Fruit fly (Drosophila melanogaster) whole organism, embryonic: ENCODE measurements around the gene CG14088.
A peak's percentile ranks its signal among the peaks of the same experiment; 100 is the strongest.

Experiments
- Atf-2 ChIP-seq: fragments of 200-800 bp; sonication (Bioruptor generic); optimal IDR thresholded peaks from 2 replicates; lab custom pipeline; 2016; ENCODE audit warnings: missing biosample characterization, missing genetic modification characterization
- Atf3 ChIP-seq: fragments of 200-800 bp; sonication (Bioruptor generic); optimal IDR thresholded peaks from 3 replicates; lab custom pipeline; 2016; ENCODE audit warnings: missing biosample characterization, missing genetic modification characterization
- CG10274 ChIP-seq: fragments of 200-800 bp; sonication (Bioruptor generic); optimal IDR thresholded peaks from 3 replicates; lab custom pipeline; 2017; ENCODE audit warnings: missing biosample characterization, mild to moderate bottlenecking, missing genetic modification characterization
- CG10366 ChIP-seq: fragments of 200-800 bp; sonication (Bioruptor generic); IDR thresholded peaks from 2 replicates; pipeline ENCODE4 v1.3.6; 2022; ENCODE audit warnings: missing biosample characterization, missing genetic modification characterization
- CG11247 ChIP-seq: fragments of 200-800 bp; sonication (Bioruptor generic); IDR thresholded peaks from 2 replicates; pipeline ENCODE4 v1.3.6; 2022; ENCODE audit warnings: missing biosample characterization, missing genetic modification characterization
- CG13775 ChIP-seq: fragments of 200-800 bp; sonication (Bioruptor generic); optimal IDR thresholded peaks from 3 replicates; lab custom pipeline; 2017; ENCODE audit warnings: missing biosample characterization, mild to moderate bottlenecking, missing genetic modification characterization
- CG14441 ChIP-seq: fragments of 200-800 bp; sonication (Bioruptor generic); IDR thresholded peaks from 2 replicates; pipeline ENCODE4 v1.3.6; 2022; ENCODE audit warnings: missing biosample characterization, missing genetic modification characterization
- CG14667 ChIP-seq: fragments of 200-800 bp; sonication (Bioruptor generic); IDR thresholded peaks from 2 replicates; pipeline ENCODE4 v1.3.6; 2022; ENCODE audit warnings: missing biosample characterization, missing genetic modification characterization
- CG1529 ChIP-seq: fragments of 200-800 bp; sonication (Bioruptor generic); optimal IDR thresholded peaks from 3 replicates; lab custom pipeline; 2018; ENCODE audit warnings: missing biosample characterization, missing genetic modification characterization
- CG17802 ChIP-seq: fragments of 200-800 bp; sonication (Bioruptor generic); optimal IDR thresholded peaks from 2 replicates; lab custom pipeline; 2018; ENCODE audit warnings: missing biosample characterization, mild to moderate bottlenecking, missing genetic modification characterization, moderate library complexity
- CG30403 ChIP-seq: fragments of 200-800 bp; sonication (Bioruptor generic); optimal IDR thresholded peaks from 3 replicates; lab custom pipeline; 2016; ENCODE audit warnings: missing biosample characterization, missing genetic modification characterization
- CG31224 ChIP-seq: fragments of 200-800 bp; sonication (Bioruptor generic); IDR thresholded peaks from 2 replicates; pipeline ENCODE4 v1.3.6; 2022; ENCODE audit warnings: missing biosample characterization, missing genetic modification characterization
- CG32532 ChIP-seq: fragments of 200-800 bp; sonication (Bioruptor generic); IDR thresholded peaks from 2 replicates; pipeline ENCODE4 v1.3.6; 2022; ENCODE audit warnings: missing biosample characterization, missing genetic modification characterization
- CG33213 ChIP-seq: fragments of 200-800 bp; sonication (Bioruptor generic); optimal IDR thresholded peaks from 3 replicates; lab custom pipeline; 2016; ENCODE audit warnings: missing biosample characterization, missing genetic modification characterization
- CG3838 ChIP-seq: fragments of 200-800 bp; sonication (Bioruptor generic); optimal IDR thresholded peaks from 3 replicates; lab custom pipeline; 2016; ENCODE audit warnings: missing biosample characterization, missing genetic modification characterization
- CG4404 ChIP-seq: fragments of 200-800 bp; sonication (Bioruptor generic); IDR thresholded peaks from 2 replicates; pipeline ENCODE4 v1.3.6; 2022; ENCODE audit warnings: missing biosample characterization, missing genetic modification characterization
- CG6272 ChIP-seq: fragments of 200-800 bp; sonication (Bioruptor generic); IDR thresholded peaks from 2 replicates; pipeline ENCODE4 v1.3.6; 2022; ENCODE audit warnings: missing biosample characterization, missing genetic modification characterization
- CG6854 ChIP-seq: fragments of 200-800 bp; sonication (Bioruptor generic); optimal IDR thresholded peaks from 3 replicates; lab custom pipeline; 2017; ENCODE audit warnings: missing biosample characterization, mild to moderate bottlenecking, missing genetic modification characterization
- CG7987 ChIP-seq: fragments of 200-800 bp; sonication (Bioruptor generic); optimal IDR thresholded peaks from 2 replicates; lab custom pipeline; 2018; ENCODE audit warnings: missing biosample characterization, mild to moderate bottlenecking, missing genetic modification characterization, moderate library complexity
- CG8924 ChIP-seq: fragments of 200-800 bp; optimal IDR thresholded peaks from 3 replicates; lab custom pipeline; 2019; ENCODE audit warnings: missing biosample characterization, mild to moderate bottlenecking, missing genetic modification characterization, moderate library complexity
- CG9727 ChIP-seq: fragments of 200-800 bp; sonication (Bioruptor generic); optimal IDR thresholded peaks from 3 replicates; lab custom pipeline; 2017; ENCODE audit warnings: missing biosample characterization, mild to moderate bottlenecking, missing genetic modification characterization
- CHES-1-like ChIP-seq: fragments of 200-800 bp; sonication (Bioruptor generic); optimal IDR thresholded peaks from 2 replicates; lab custom pipeline; 2016; ENCODE audit warnings: missing biosample characterization, missing genetic modification characterization
- CkIIα-i1 ChIP-seq: fragments of 200-800 bp; sonication (Bioruptor generic); IDR thresholded peaks from 2 replicates; pipeline ENCODE4 v1.3.6; 2022; ENCODE audit warnings: missing biosample characterization, missing genetic modification characterization
- CoRest ChIP-seq: fragments of 200-800 bp; sonication (Bioruptor generic); optimal IDR thresholded peaks from 3 replicates; lab custom pipeline; 2018; ENCODE audit warnings: missing biosample characterization, mild to moderate bottlenecking, missing genetic modification characterization, moderate library complexity
- Dll ChIP-seq: fragments of 200-800 bp; sonication (Bioruptor generic); IDR thresholded peaks from 4 replicates; pipeline ENCODE4 v1.3.6; 2022; ENCODE audit warnings: missing biosample characterization, missing genetic modification characterization; ENCODE audit not compliant: partially characterized antibody
- Doc2 ChIP-seq: fragments of 200-800 bp; sonication (Bioruptor generic); IDR thresholded peaks from 2 replicates; pipeline ENCODE4 v1.3.6; 2022; ENCODE audit warnings: missing biosample characterization, missing genetic modification characterization
- ERR ChIP-seq: fragments of 200-800 bp; sonication (Bioruptor generic); optimal IDR thresholded peaks from 2 replicates; lab custom pipeline; 2016; ENCODE audit warnings: missing biosample characterization, missing genetic modification characterization
- Fer2 ChIP-seq: fragments of 200-800 bp; sonication (Bioruptor generic); optimal IDR thresholded peaks from 2 replicates; lab custom pipeline; 2018; ENCODE audit warnings: missing biosample characterization, mild to moderate bottlenecking, missing genetic modification characterization, moderate library complexity
- HmgZ ChIP-seq: fragments of 200-800 bp; sonication (Bioruptor generic); optimal IDR thresholded peaks from 2 replicates; lab custom pipeline; 2018; ENCODE audit warnings: missing biosample characterization, mild to moderate bottlenecking, missing genetic modification characterization
- Lpt ChIP-seq: fragments of >200 bp; optimal IDR thresholded peaks from 2 replicates; lab custom pipeline; 2018; ENCODE audit warnings: missing biosample characterization, missing genetic modification characterization
- Meics ChIP-seq: fragments of 200-800 bp; sonication (Bioruptor generic); optimal IDR thresholded peaks from 2 replicates; lab custom pipeline; 2017; ENCODE audit warnings: missing biosample characterization, mild to moderate bottlenecking, missing genetic modification characterization
- Poxn ChIP-seq: fragments of 200-800 bp; sonication (Bioruptor generic); IDR thresholded peaks from 2 replicates; pipeline ENCODE4 v1.3.6; 2022; ENCODE audit warnings: missing biosample characterization, missing genetic modification characterization
- Sox102F ChIP-seq: fragments of 200-800 bp; sonication (Bioruptor generic); optimal IDR thresholded peaks from 2 replicates; lab custom pipeline; 2018; ENCODE audit warnings: missing biosample characterization, mild to moderate bottlenecking, missing genetic modification characterization, moderate library complexity
- Xbp1 ChIP-seq: fragments of 200-800 bp; sonication (Bioruptor generic); optimal IDR thresholded peaks from 3 replicates; lab custom pipeline; 2016; ENCODE audit warnings: missing biosample characterization, mild to moderate bottlenecking, missing genetic modification characterization
- crol ChIP-seq: fragments of 200-800 bp; sonication (Bioruptor generic); IDR thresholded peaks from 2 replicates; pipeline ENCODE4 v1.3.6; 2022; ENCODE audit warnings: missing biosample characterization, missing genetic modification characterization
- dpn ChIP-seq, 2 experiments: fragments of 200-800 bp; sonication (Bioruptor generic); optimal IDR thresholded peaks; 3 replicates each; lab custom pipeline; 2016; ENCODE audit warnings: missing biosample characterization in 2 of 2, missing genetic modification characterization in 2 of 2
- en ChIP-seq: fragments of 200-800 bp; sonication (Bioruptor generic); optimal IDR thresholded peaks from 2 replicates; lab custom pipeline; 2016; ENCODE audit warnings: missing biosample characterization, missing genetic modification characterization
- fru ChIP-seq: fragments of >200 bp; optimal IDR thresholded peaks from 2 replicates; lab custom pipeline; 2017
- gfzf ChIP-seq: fragments of 200-800 bp; sonication (Bioruptor generic); optimal IDR thresholded peaks from 2 replicates; lab custom pipeline; 2016; ENCODE audit warnings: missing biosample characterization, mild to moderate bottlenecking, missing genetic modification characterization, moderate library complexity
- hth ChIP-seq: fragments of >200 bp; optimal IDR thresholded peaks from 2 replicates; lab custom pipeline; 2017; ENCODE audit warnings: inconsistent platforms
- lola ChIP-seq, 3 experiments: fragments of >200 bp in 2 of 3; fragments of 200-800 bp in 1 of 3; sonication (Bioruptor generic) in 1 of 3; optimal IDR thresholded peaks; 2 replicates each; lab custom pipeline; 2017 to 2019; ENCODE audit warnings: missing biosample characterization in 3 of 3, missing genetic modification characterization in 3 of 3, mild to moderate bottlenecking in 1 of 3, moderate library complexity in 1 of 3
- nom ChIP-seq: fragments of 200-800 bp; sonication (Bioruptor generic); optimal IDR thresholded peaks from 2 replicates; lab custom pipeline; 2017; ENCODE audit warnings: missing biosample characterization, missing genetic modification characterization, mild to moderate bottlenecking, moderate library complexity, missing genetic modification reagents
- pnt ChIP-seq: fragments of 200-800 bp; sonication (Bioruptor generic); optimal IDR thresholded peaks from 3 replicates; lab custom pipeline; 2016; ENCODE audit warnings: missing biosample characterization, missing genetic modification characterization
- prd ChIP-seq, 3 experiments: fragments of >200 bp in 2 of 3; fragments of 200-800 bp in 1 of 3; sonication (Bioruptor generic) in 1 of 3; optimal IDR thresholded peaks in 2 of 3; IDR thresholded peaks in 1 of 3; 2 replicates in 2 of 3; 3 replicates in 1 of 3; pipeline versions ENCODE4 v1.3.6 to Lab custom; 2017 to 2022; ENCODE audit warnings: missing biosample characterization in 1 of 3, missing genetic modification characterization in 1 of 3
- pum ChIP-seq: fragments of 200-800 bp; sonication (Bioruptor generic); optimal IDR thresholded peaks from 2 replicates; lab custom pipeline; 2016; ENCODE audit warnings: missing biosample characterization, missing genetic modification characterization
- scrt ChIP-seq: fragments of 200-800 bp; sonication (Bioruptor generic); optimal IDR thresholded peaks from 2 replicates; lab custom pipeline; 2018; ENCODE audit warnings: missing biosample characterization, mild to moderate bottlenecking, missing genetic modification characterization, moderate library complexity
- shn ChIP-seq: fragments of 200-800 bp; sonication (Bioruptor generic); optimal IDR thresholded peaks from 3 replicates; lab custom pipeline; 2016; ENCODE audit warnings: missing biosample characterization, missing genetic modification characterization
- tap ChIP-seq: fragments of 200-800 bp; optimal IDR thresholded peaks from 3 replicates; lab custom pipeline; 2019; ENCODE audit warnings: missing biosample characterization, mild to moderate bottlenecking, missing genetic modification characterization, moderate library complexity
- tio ChIP-seq: fragments of 200-800 bp; sonication (Bioruptor generic); optimal IDR thresholded peaks from 2 replicates; lab custom pipeline; 2017; ENCODE audit warnings: missing biosample characterization, missing genetic modification characterization, inconsistent platforms
- unpg ChIP-seq: fragments of 200-800 bp; sonication (Bioruptor generic); optimal IDR thresholded peaks from 3 replicates; lab custom pipeline; 2018; ENCODE audit warnings: missing biosample characterization, mild to moderate bottlenecking, missing genetic modification characterization, moderate library complexity
- usp ChIP-seq: fragments of >200 bp; optimal IDR thresholded peaks from 2 replicates; lab custom pipeline; 2017; ENCODE audit warnings: missing biosample characterization, missing genetic modification characterization

The CG14088 gene

DNA sequence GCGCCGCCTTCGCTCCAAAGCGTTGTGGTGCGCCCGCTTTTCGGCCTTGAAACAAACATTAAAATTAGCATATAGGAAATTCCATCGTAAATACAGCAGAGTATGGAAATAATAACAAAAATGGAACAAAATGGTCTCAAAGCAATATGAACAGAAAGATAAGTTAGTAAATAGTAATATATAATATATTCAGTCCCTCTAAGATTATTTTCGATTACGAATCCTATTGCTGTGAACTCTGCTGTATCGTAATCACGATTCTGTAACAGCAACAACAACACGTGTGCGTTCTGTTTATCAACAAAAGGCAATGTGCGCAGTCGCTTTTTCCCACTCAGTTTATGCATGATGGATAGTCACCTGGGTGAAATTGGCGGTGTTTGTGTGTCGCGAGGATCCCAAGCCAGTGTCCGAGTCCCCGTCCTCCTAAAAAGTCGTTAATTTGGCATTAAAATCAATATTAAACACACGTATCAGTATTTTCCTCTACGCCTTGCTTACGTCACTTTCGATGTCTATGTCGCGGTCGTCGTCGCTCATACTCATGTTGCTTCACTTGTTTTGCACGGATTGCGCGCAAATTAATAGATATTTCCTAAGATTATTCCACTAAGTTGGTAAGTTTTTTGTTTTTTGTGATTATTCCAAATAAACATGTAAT lies 6.8 kb downstream of the CG14088 start, which contains the start of the genes CG42374 and Mettl5 (continued):
- TF ChIP-seq CG10366 (GFP tag; lab: Robert Waterston, UW) = peak; percentile 44; the same call in 1 of the 2 replicates
- TF ChIP-seq pnt (GFP tag; lab: Kevin White, UChicago) = no peak
- peak; percentile 24 for TF ChIP-seq tap
- TF ChIP-seq Atf-2 = no peak
- TF ChIP-seq CG13775 (GFP tag; lab: Kevin White, UChicago) = no peak
- TF ChIP-seq dpn (GFP tag; optimal IDR thresholded peaks at IDR 0.05; lab: Kevin White, UChicago) = no peak
- no peak for TF ChIP-seq crol (GFP tag; lab: Robert Waterston, UW)
- TF ChIP-seq Meics = peak; percentile 60
- TF ChIP-seq Doc2 (GFP tag; lab: Robert Waterston, UW) = no peak
- TF ChIP-seq CG32532 (GFP tag; lab: Robert Waterston, UW) = peak; percentile 82
- no peak for TF ChIP-seq en
- peak; percentile 26 for TF ChIP-seq Xbp1 (GFP tag; lab: Kevin White, UChicago)
- no peak for TF ChIP-seq nom
- TF ChIP-seq CG6272 (GFP tag; lab: Robert Waterston, UW) = no peak
- TF ChIP-seq prd (optimal IDR thresholded peaks at IDR 0.05; lab: Kevin White, UChicago) = no peak
- TF ChIP-seq prd (GFP tag; IDR thresholded peaks at IDR 0.05; lab: Robert Waterston, UW) = peak; percentile 44; the same call in 1 of the 3 replicates
- TF ChIP-seq CG9727 (GFP tag; lab: Kevin White, UChicago) = no peak
- no peak for TF ChIP-seq CG10274 (GFP tag; lab: Kevin White, UChicago)
- no peak for TF ChIP-seq Lpt
- no peak for TF ChIP-seq CG11247 (GFP tag; lab: Robert Waterston, UW)
- no peak for TF ChIP-seq gfzf (GFP tag; lab: Kevin White, UChicago)
- TF ChIP-seq CG33213 (GFP tag; lab: Kevin White, UChicago) = no peak
- no peak for TF ChIP-seq CG17802
- TF ChIP-seq fru = no peak
- TF ChIP-seq HmgZ = peak; percentile 42
- TF ChIP-seq Fer2 (tag; lab: Kevin White, UChicago) = no peak
- TF ChIP-seq Sox102F = peak; percentile 48
- TF ChIP-seq CG4404 (GFP tag; lab: Robert Waterston, UW) = no peak
- TF ChIP-seq tio (GFP tag; lab: Kevin White, UChicago) = no peak
- peak in 1 of 3 experiments; percentile 6 for TF ChIP-seq lola (GFP tag; optimal IDR thresholded peaks at IDR 0.05; lab: Kevin White, UChicago)
- TF ChIP-seq CG31224 (GFP tag; lab: Robert Waterston, UW) = no peak
- TF ChIP-seq usp (GFP tag; lab: Kevin White, UChicago) = no peak
- TF ChIP-seq CG30403 (GFP tag; lab: Kevin White, UChicago) = peak; percentile 34
- TF ChIP-seq CHES-1-like = no peak
- no peak for TF ChIP-seq CkIIα-i1 (GFP tag; lab: Robert Waterston, UW)
- no peak for TF ChIP-seq Dll (GFP tag; lab: Robert Waterston, UW)
- no peak for TF ChIP-seq CG6854 (GFP tag; lab: Kevin White, UChicago)
- TF ChIP-seq CG14441 (GFP tag; lab: Robert Waterston, UW) = peak; percentile 47; the same call in 1 of the 2 replicates
- peak; percentile 13 for TF ChIP-seq CG7987
- TF ChIP-seq shn (GFP tag; lab: Kevin White, UChicago) = no peak
- TF ChIP-seq pum (GFP tag; lab: Kevin White, UChicago) = no peak
- TF ChIP-seq CG8924 (tag; lab: Kevin White, UChicago) = no peak
- no peak for TF ChIP-seq ERR (GFP tag; lab: Kevin White, UChicago)
- TF ChIP-seq unpg (GFP tag; lab: Kevin White, UChicago) = peak; percentile 69
- TF ChIP-seq hth (lab: Kevin White, UChicago) = no peak
- TF ChIP-seq CG3838 (GFP tag; lab: Kevin White, UChicago) = no peak
- TF ChIP-seq Atf3 = no peak
- no peak for TF ChIP-seq Poxn
- no peak for TF ChIP-seq CG1529 (GFP tag; lab: Kevin White, UChicago)
- no peak for TF ChIP-seq CoRest (tag; lab: Kevin White, UChicago)
- no peak for TF ChIP-seq CG14667
- peak; percentile 38 for TF ChIP-seq scrt (GFP tag; lab: Kevin White, UChicago)
